Worm (Caenorhabditis elegans) whole organism, L1 larva: ENCODE measurements around the gene Y102A5C.2.

ENCODE experiments used
- C16A3.4 ChIP-seq: fragments of 150-350 bp; optimal IDR thresholded peaks from 2 replicates; lab custom pipeline; 2014; ENCODE audit warnings: missing biosample characterization, missing genetic modification characterization
- aha-1 ChIP-seq: fragments of 150-350 bp; optimal IDR thresholded peaks from 2 replicates; lab custom pipeline; 2014; ENCODE audit warnings: missing biosample characterization, missing genetic modification characterization
- alr-1 ChIP-seq: fragments of 200-800 bp; sonication (Bioruptor generic); optimal IDR thresholded peaks from 2 replicates; lab custom pipeline; 2018; ENCODE audit warnings: borderline replicate concordance, mild to moderate bottlenecking, missing genetic modification characterization, missing compliant biosample characterization
- aly-2 ChIP-seq: fragments of 150-350 bp; optimal IDR thresholded peaks from 2 replicates; lab custom pipeline; 2014; ENCODE audit warnings: missing biosample characterization, missing genetic modification characterization
- ama-1 ChIP-seq: fragments of 150-350 bp; optimal IDR thresholded peaks from 2 replicates; lab custom pipeline; 2014
- ceh-90 ChIP-seq: sonication (generic microtip); optimal IDR thresholded peaks from 2 replicates; lab custom pipeline; 2016; ENCODE audit warnings: missing genetic modification characterization, missing compliant biosample characterization
- dpl-1 ChIP-seq, 3 experiments: fragments of 150-350 bp in 2 of 3; sonication (generic microtip) in 1 of 3; optimal IDR thresholded peaks; 2 replicates each; lab custom pipeline; 2014 to 2017; ENCODE audit warnings: missing biosample characterization in 3 of 3, missing genetic modification characterization in 3 of 3, missing genetic modification reagents in 3 of 3
- dsc-1 ChIP-seq: sonication (generic microtip); optimal IDR thresholded peaks from 2 replicates; lab custom pipeline; 2016; ENCODE audit warnings: mild to moderate bottlenecking, missing genetic modification characterization, missing compliant biosample characterization
- efl-1 ChIP-seq, 4 experiments: fragments of 150-350 bp; optimal IDR thresholded peaks in 3 of 4; peaks in 1 of 4; 1 replicate in 1 of 4; 2 replicates in 3 of 4; lab custom pipeline; 2014; ENCODE audit warnings: missing biosample characterization in 2 of 4, missing genetic modification characterization in 2 of 4, missing genetic modification reagents in 2 of 4
- egl-27 ChIP-seq, 2 experiments: fragments of 150-350 bp in 1 of 2; sonication (generic microtip); optimal IDR thresholded peaks; 3 replicates each; lab custom pipeline; 2017 to 2018; ENCODE audit warnings: missing biosample characterization in 2 of 2, missing genetic modification characterization in 2 of 2, missing genetic modification reagents in 2 of 2
- elt-2 ChIP-seq: sonication (generic microtip); optimal IDR thresholded peaks from 2 replicates; lab custom pipeline; 2016; ENCODE audit warnings: missing genetic modification characterization, mild to moderate bottlenecking, inconsistent platforms, missing compliant biosample characterization, missing genetic modification reagents
- elt-3 ChIP-seq, 6 experiments: fragments of 150-350 bp in 1 of 6; sonication (generic microtip); optimal IDR thresholded peaks; 2 replicates each; lab custom pipeline; 2017 to 2018; ENCODE audit warnings: missing biosample characterization in 6 of 6, missing genetic modification characterization in 6 of 6, inconsistent platforms in 1 of 6
- fkh-8 ChIP-seq: sonication (generic microtip); optimal IDR thresholded peaks from 2 replicates; lab custom pipeline; 2016; ENCODE audit warnings: mild to moderate bottlenecking, missing genetic modification characterization, missing compliant biosample characterization
- fos-1 ChIP-seq: fragments of 150-350 bp; optimal IDR thresholded peaks from 2 replicates; lab custom pipeline; 2014; ENCODE audit warnings: missing biosample characterization, missing genetic modification characterization
- hlh-17 ChIP-seq: fragments of 200-800 bp; sonication (Bioruptor generic); optimal IDR thresholded peaks from 2 replicates; lab custom pipeline; 2018; ENCODE audit warnings: missing genetic modification characterization, mild to moderate bottlenecking, missing compliant biosample characterization, moderate library complexity, borderline replicate concordance
- hpl-2 ChIP-seq: fragments of 150-350 bp; optimal IDR thresholded peaks from 2 replicates; lab custom pipeline; 2014; ENCODE audit warnings: missing biosample characterization, missing genetic modification reagents, missing genetic modification characterization
- isw-1 ChIP-seq: fragments of 200-800 bp; sonication (Bioruptor generic); IDR thresholded peaks from 2 replicates; pipeline ENCODE4 v1.3.6; 2022; ENCODE audit warnings: missing genetic modification characterization, missing compliant biosample characterization
- jun-1 ChIP-seq: fragments of 150-350 bp; optimal IDR thresholded peaks from 2 replicates; lab custom pipeline; 2014; ENCODE audit warnings: missing biosample characterization, missing genetic modification reagents, missing genetic modification characterization
- lin-14 ChIP-seq: fragments of 200-800 bp; sonication (Bioruptor generic); optimal IDR thresholded peaks from 2 replicates; lab custom pipeline; 2018; ENCODE audit warnings: mild to moderate bottlenecking, missing genetic modification characterization, moderate library complexity, missing compliant biosample characterization
- lin-35 ChIP-seq, 2 experiments: fragments of 150-350 bp; optimal IDR thresholded peaks; 2 replicates each; lab custom pipeline; 2014; ENCODE audit warnings: missing biosample characterization in 2 of 2, missing genetic modification characterization in 2 of 2, missing genetic modification reagents in 2 of 2
- mab-9 ChIP-seq: fragments of 200-800 bp; sonication (Bioruptor generic); IDR thresholded peaks from 2 replicates; pipeline ENCODE4 v1.3.6; 2022; ENCODE audit warnings: missing genetic modification reagents, missing genetic modification characterization, missing compliant biosample characterization
- mep-1 ChIP-seq: fragments of 150-350 bp; optimal IDR thresholded peaks from 2 replicates; lab custom pipeline; 2014; ENCODE audit warnings: missing biosample characterization, missing genetic modification characterization
- nhr-19 ChIP-seq: fragments of 200-800 bp; sonication (Bioruptor generic); conservative IDR thresholded peaks from 2 replicates; pipeline ENCODE4 v1.3.6; 2022; ENCODE audit warnings: missing genetic modification characterization, missing compliant biosample characterization
- nhr-20 ChIP-seq: sonication (generic microtip); optimal IDR thresholded peaks from 2 replicates; lab custom pipeline; 2016; ENCODE audit warnings: mild to moderate bottlenecking, missing genetic modification characterization, missing compliant biosample characterization
- nhr-47 ChIP-seq: sonication (generic microtip); optimal IDR thresholded peaks from 2 replicates; lab custom pipeline; 2016; ENCODE audit warnings: mild to moderate bottlenecking, missing genetic modification characterization, moderate library complexity, missing compliant biosample characterization
- nhr-76 ChIP-seq: sonication (generic microtip); optimal IDR thresholded peaks from 2 replicates; lab custom pipeline; 2017; ENCODE audit warnings: missing biosample characterization, missing genetic modification characterization
- nhr-84 ChIP-seq: sonication (generic microtip); optimal IDR thresholded peaks from 2 replicates; lab custom pipeline; 2017; ENCODE audit warnings: missing biosample characterization, missing genetic modification characterization
- nhr-85 ChIP-seq: sonication (generic microtip); peaks from one replicate; lab custom pipeline; 2016; ENCODE audit warnings: missing genetic modification characterization, inconsistent platforms, missing compliant biosample characterization
- pqm-1 ChIP-seq: sonication (generic microtip); optimal IDR thresholded peaks from 3 replicates; lab custom pipeline; 2017; ENCODE audit warnings: missing biosample characterization, missing genetic modification characterization
- rnt-1 ChIP-seq: sonication (generic microtip); optimal IDR thresholded peaks from 2 replicates; lab custom pipeline; 2016; ENCODE audit warnings: mild to moderate bottlenecking, missing genetic modification characterization, moderate library complexity, missing compliant biosample characterization
- skn-1 ChIP-seq: fragments of 150-350 bp; optimal IDR thresholded peaks from 2 replicates; lab custom pipeline; 2014; ENCODE audit warnings: missing biosample characterization, missing genetic modification characterization
- snu-23 ChIP-seq: sonication (generic microtip); optimal IDR thresholded peaks from 2 replicates; lab custom pipeline; 2016; ENCODE audit warnings: missing genetic modification characterization, missing compliant biosample characterization
- unc-30 ChIP-seq: sonication (generic microtip); optimal IDR thresholded peaks from 2 replicates; lab custom pipeline; 2017; ENCODE audit warnings: missing biosample characterization, missing genetic modification characterization
- unc-86 ChIP-seq: sonication (generic microtip); optimal IDR thresholded peaks from 2 replicates; lab custom pipeline; 2016; ENCODE audit warnings: missing genetic modification characterization, missing compliant biosample characterization
- ztf-11 ChIP-seq, 2 experiments: sonication (generic microtip); optimal IDR thresholded peaks; 2 replicates each; lab custom pipeline; 2016 to 2017; ENCODE audit warnings: missing genetic modification characterization in 2 of 2, missing biosample characterization in 1 of 2, missing compliant biosample characterization in 1 of 2
- ztf-4 ChIP-seq: fragments of 150-350 bp; optimal IDR thresholded peaks from 2 replicates; lab custom pipeline; 2014; ENCODE audit warnings: missing biosample characterization, missing genetic modification characterization

Gene Y102A5C.2

ce11 chrV:16899355-16899754 lies 19.2 kb upstream of the Y102A5C.2 start, which contains the start of gene fbxa-45:
Gene fbxa-45 (minus strand): TSS chrV:16899455.
- TF ChIP-seq ztf-11 (tag; optimal IDR thresholded peaks at IDR 0.05; lab: Kevin White, UChicago) (no peak), aha-1 (tag; lab: Kevin White, UChicago) (no peak), rnt-1 (tag; lab: Kevin White, UChicago) (no peak), nhr-85 (tag; lab: Kevin White, UChicago) (no peak), mab-9 (GFP tag; lab: Robert Waterston, UW) (no peak), hpl-2 (no peak)
- TF ChIP-seq, all 84 proteins: peak for 0

- TF ChIP-seq egl-27 (tag; optimal IDR thresholded peaks at IDR 0.05; lab: Kevin White, UChicago) = no peak
- TF ChIP-seq nhr-19 (GFP tag; lab: Robert Waterston, UW) = no peak
- TF ChIP-seq aly-2 (tag; lab: Kevin White, UChicago) = no peak
- TF ChIP-seq dpl-1 (GFP tag; optimal IDR thresholded peaks at IDR 0.05; lab: Kevin White, UChicago) = no peak
- TF ChIP-seq dsc-1 (tag; lab: Kevin White, UChicago) = no peak
- TF ChIP-seq unc-30 (tag; lab: Kevin White, UChicago) = no peak
- no peak for TF ChIP-seq pqm-1 (tag; lab: Kevin White, UChicago)
- no peak for TF ChIP-seq nhr-47 (tag; lab: Kevin White, UChicago)
- no peak for TF ChIP-seq ztf-4 (tag; lab: Kevin White, UChicago)
- no peak for TF ChIP-seq fos-1 (tag; lab: Kevin White, UChicago)
- TF ChIP-seq ama-1 (lab: Kevin White, UChicago) = no peak
- no peak for TF ChIP-seq elt-3 (tag; optimal IDR thresholded peaks at IDR 0.05; lab: Kevin White, UChicago)
- no peak for TF ChIP-seq snu-23
- TF ChIP-seq lin-14 (GFP tag; lab: Kevin White, UChicago) = no peak
- TF ChIP-seq nhr-84 = no peak
- no peak for TF ChIP-seq nhr-76 (tag; lab: Kevin White, UChicago)
- TF ChIP-seq unc-86 (tag; lab: Kevin White, UChicago) = no peak
- TF ChIP-seq nhr-85 (tag; lab: Kevin White, UChicago) = no peak
- TF ChIP-seq C16A3.4 (tag; lab: Kevin White, UChicago) = no peak
Observed at ce11 chrV:16902726-16903125, 15.8 kb upstream of the Y102A5C.2 start, which contains the start of gene srd-68. Gene srd-68 (minus strand): TSS chrV:16902826.

- no peak for TF ChIP-seq lin-14 (GFP tag; lab: Kevin White, UChicago)
- no peak for TF ChIP-seq nhr-84
- TF ChIP-seq alr-1 = no peak
- no peak for TF ChIP-seq hlh-17 (GFP tag; lab: Kevin White, UChicago)
- no peak for TF ChIP-seq jun-1
Observed at ce11 chrV:16904612-16905011, 13.9 kb upstream of the Y102A5C.2 start, which contains the start of gene nhr-262. Gene nhr-262 (plus strand): TSS chrV:16904912.

- TF ChIP-seq ztf-11 (tag; optimal IDR thresholded peaks at IDR 0.05; lab: Kevin White, UChicago) (no peak), efl-1 (optimal IDR thresholded peaks at IDR 0.05; lab: Kevin White, UChicago) (no peak), efl-1 (GFP tag; optimal IDR thresholded peaks at IDR 0.05 in 1 of 2; lab: Kevin White, UChicago) (peak in 1 of 2 experiments; percentile 28)
Observed at ce11 chrV:16909871-16910270, 8.7 kb upstream of the Y102A5C.2 start, which contains the start of gene F09C6.16. Gene F09C6.16 (minus strand): TSS chrV:16909971.

ce11 chrV:16910864-16911263 lies 7.7 kb upstream of the Y102A5C.2 start:
- TF ChIP-seq snu-23 (no peak), nhr-20 (tag; lab: Kevin White, UChicago) (peak; percentile 8), skn-1 (tag; lab: Kevin White, UChicago) (peak; percentile 18), lin-35 (GFP tag; optimal IDR thresholded peaks at IDR 0.05; lab: Kevin White, UChicago) (peak in 1 of 2 experiments; percentile 48), isw-1 (GFP tag; lab: Robert Waterston, UW) (no peak), fkh-8 (tag; lab: Kevin White, UChicago) (peak; percentile 3), elt-2 (peak; percentile 56), lin-14 (GFP tag; lab: Kevin White, UChicago) (peak; percentile 55), ceh-90 (tag; lab: Kevin White, UChicago) (no peak), hlh-17 (GFP tag; lab: Kevin White, UChicago) (no peak), dsc-1 (tag; lab: Kevin White, UChicago) (no peak), mep-1 (tag; lab: Kevin White, UChicago) (peak; percentile 19)
